Worm (Caenorhabditis elegans): Measurements from ENCODE around the gene F20D12.12.

DNA sequence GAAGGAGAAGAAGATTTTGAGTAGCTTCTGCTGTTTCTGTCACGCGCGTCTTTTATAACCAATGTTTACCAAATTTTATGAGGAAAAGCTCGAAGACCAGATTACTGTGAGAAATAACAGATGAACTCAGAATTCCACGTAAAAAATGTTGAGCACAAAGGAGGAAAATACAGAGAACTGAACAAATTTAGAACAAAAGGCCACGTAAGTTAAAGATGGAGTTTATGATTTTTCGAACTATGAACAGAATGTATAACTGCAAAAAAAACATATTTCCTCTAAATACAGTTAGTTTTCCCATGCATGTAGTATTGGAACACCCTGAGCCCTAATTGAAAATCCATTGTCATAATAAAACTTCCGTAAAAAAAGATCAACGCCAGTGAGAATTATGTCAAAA is 6.3 kb upstream of the F20D12.12 start, which contains the start of gene exc-9:
- TF ChIP-seq fkh-10 (GFP tag; optimal IDR thresholded peaks at IDR 0.05) (no peak), ztf-11 (tag; optimal IDR thresholded peaks at IDR 0.05) (no peak), nhr-28 (tag; optimal IDR thresholded peaks at IDR 0.05) (no peak), unc-39 (tag; optimal IDR thresholded peaks at IDR 0.05) (no peak), fos-1 (tag; optimal IDR thresholded peaks at IDR 0.05) (no peak), nhr-11 (tag; optimal IDR thresholded peaks at IDR 0.05) (no peak), ceh-9 (tag; optimal IDR thresholded peaks at IDR 0.05) (no peak), nhr-23 (tag; optimal IDR thresholded peaks at IDR 0.05) (no peak), ceh-16 (tag; optimal IDR thresholded peaks at IDR 0.05) (no peak), ama-1 (optimal IDR thresholded peaks at IDR 0.05) (no peak), nhr-77 (tag; optimal IDR thresholded peaks at IDR 0.05) (no peak), mdl-1 (tag; optimal IDR thresholded peaks at IDR 0.05) (no peak), aly-2 (tag; optimal IDR thresholded peaks at IDR 0.05) (no peak)
